Worm (Caenorhabditis elegans): ENCODE results near the gene sre-2.

DNA sequence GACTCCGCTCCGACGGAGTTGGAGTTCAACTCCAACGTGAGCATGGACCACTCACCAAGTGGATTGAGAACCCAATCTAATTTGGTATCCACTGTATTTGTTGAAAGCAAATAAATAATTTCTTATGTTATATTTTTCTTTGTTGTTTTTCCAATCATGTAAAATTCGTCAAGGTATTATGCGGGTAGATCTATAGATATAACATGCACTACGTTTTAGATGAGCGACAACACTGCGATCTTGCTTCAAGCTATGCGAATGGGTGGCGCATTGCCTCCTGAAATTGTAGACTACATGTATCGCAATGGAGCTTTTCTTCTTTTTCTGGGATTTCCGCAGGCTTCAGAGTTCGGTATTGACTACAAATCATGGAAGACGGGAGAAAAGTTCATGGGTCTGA lies 42.6 kb upstream of the sre-2 start, which contains the start of gene F10B5.2:
- TF ChIP-seq ref-1 (GFP tag; conservative IDR thresholded peaks at IDR 0.05) (no peak), cog-1 (tag; optimal IDR thresholded peaks at IDR 0.05) (no peak), tab-1 (GFP tag; IDR thresholded peaks at IDR 0.05) (no peak), ztf-29 (GFP tag; IDR thresholded peaks at IDR 0.05) (no peak), flt-1 (GFP tag; IDR thresholded peaks at IDR 0.05) (no peak), T22C8.4 (GFP tag; IDR thresholded peaks at IDR 0.05) (no peak)
